Worm (Caenorhabditis elegans) whole organism, late embryonic: ENCODE results near the gene C14A6.8.

ENCODE experiments used
- T23F11.4 ChIP-seq: fragments of 200-800 bp; sonication (Bioruptor generic); optimal IDR thresholded peaks from 2 replicates; lab custom pipeline; 2018; ENCODE audit warnings: mild to moderate bottlenecking, missing genetic modification characterization, missing compliant biosample characterization
- Y22D7AL.16 ChIP-seq: sonication (generic microtip); optimal IDR thresholded peaks from 2 replicates; lab custom pipeline; 2016; ENCODE audit warnings: missing genetic modification characterization, missing compliant biosample characterization
- ahr-1 ChIP-seq: sonication (generic microtip); optimal IDR thresholded peaks from 2 replicates; lab custom pipeline; 2016; ENCODE audit warnings: missing genetic modification characterization, missing compliant biosample characterization
- ceh-14 ChIP-seq: sonication (generic microtip); optimal IDR thresholded peaks from 2 replicates; lab custom pipeline; 2016; ENCODE audit warnings: missing genotype, missing genetic modification characterization, missing compliant biosample characterization
- ceh-18 ChIP-seq: sonication (generic microtip); optimal IDR thresholded peaks from 2 replicates; lab custom pipeline; 2016; ENCODE audit warnings: missing genetic modification characterization, missing compliant biosample characterization
- ceh-19 ChIP-seq: fragments of 200-800 bp; sonication (Bioruptor generic); optimal IDR thresholded peaks from 2 replicates; lab custom pipeline; 2018; ENCODE audit warnings: mild to moderate bottlenecking, missing genetic modification characterization, missing compliant biosample characterization
- ceh-2 ChIP-seq: sonication (generic microtip); optimal IDR thresholded peaks from 2 replicates; lab custom pipeline; 2016; ENCODE audit warnings: missing genotype, missing genetic modification characterization, missing compliant biosample characterization
- ceh-30 ChIP-seq: fragments of 150-350 bp; optimal IDR thresholded peaks from 2 replicates; lab custom pipeline; 2014; ENCODE audit warnings: missing biosample characterization, missing genetic modification characterization
- ceh-31 ChIP-seq: sonication (generic microtip); optimal IDR thresholded peaks from 2 replicates; lab custom pipeline; 2016; ENCODE audit warnings: missing genetic modification characterization, missing compliant biosample characterization
- ceh-34 ChIP-seq: sonication (generic microtip); optimal IDR thresholded peaks from 2 replicates; lab custom pipeline; 2016; ENCODE audit warnings: mild to moderate bottlenecking, missing genetic modification characterization, missing compliant biosample characterization
- ceh-48 ChIP-seq: sonication (generic microtip); optimal IDR thresholded peaks from 2 replicates; lab custom pipeline; 2016; ENCODE audit warnings: missing genetic modification characterization, inconsistent platforms, missing compliant biosample characterization
- ceh-9 ChIP-seq: sonication (generic microtip); optimal IDR thresholded peaks from 2 replicates; lab custom pipeline; 2016; ENCODE audit warnings: mild to moderate bottlenecking, missing genetic modification characterization, inconsistent platforms, missing compliant biosample characterization
- che-1 ChIP-seq: sonication (generic microtip); optimal IDR thresholded peaks from 2 replicates; lab custom pipeline; 2016; ENCODE audit warnings: mild to moderate bottlenecking, missing genetic modification characterization, missing compliant biosample characterization
- dmd-4 ChIP-seq: sonication (generic microtip); optimal IDR thresholded peaks from 2 replicates; lab custom pipeline; 2016; ENCODE audit warnings: borderline replicate concordance, missing genetic modification characterization, missing compliant biosample characterization
- dve-1 ChIP-seq: sonication (generic microtip); optimal IDR thresholded peaks from 2 replicates; lab custom pipeline; 2017; ENCODE audit warnings: antibody characterized with exemption, mild to moderate bottlenecking, missing genetic modification characterization, missing compliant biosample characterization
- elt-2 ChIP-seq: sonication (generic microtip); optimal IDR thresholded peaks from 2 replicates; lab custom pipeline; 2016; ENCODE audit warnings: missing genetic modification reagents, missing genetic modification characterization, missing compliant biosample characterization
- elt-4 ChIP-seq: sonication (generic microtip); optimal IDR thresholded peaks from 2 replicates; lab custom pipeline; 2016; ENCODE audit warnings: missing genetic modification characterization, missing compliant biosample characterization
- eyg-1 ChIP-seq: sonication (generic microtip); optimal IDR thresholded peaks from 2 replicates; lab custom pipeline; 2016; ENCODE audit warnings: missing genotype, missing genetic modification characterization, missing compliant biosample characterization
- fax-1 ChIP-seq: sonication (generic microtip); optimal IDR thresholded peaks from 2 replicates; lab custom pipeline; 2016; ENCODE audit warnings: missing genotype, missing genetic modification characterization, missing compliant biosample characterization
- fkh-6 ChIP-seq: sonication (generic microtip); optimal IDR thresholded peaks from 2 replicates; lab custom pipeline; 2016; ENCODE audit warnings: missing genetic modification characterization, missing compliant biosample characterization
- hlh-8 ChIP-seq: sonication (generic microtip); optimal IDR thresholded peaks from 2 replicates; lab custom pipeline; 2016; ENCODE audit warnings: missing genotype, missing genetic modification characterization, missing compliant biosample characterization
- lin-11 ChIP-seq: fragments of 200-800 bp; sonication (Bioruptor generic); optimal IDR thresholded peaks from 2 replicates; lab custom pipeline; 2018; ENCODE audit warnings: mild to moderate bottlenecking, missing genetic modification characterization, missing compliant biosample characterization
- madf-2 ChIP-seq: sonication (generic microtip); optimal IDR thresholded peaks from 2 replicates; lab custom pipeline; 2017; ENCODE audit warnings: missing genetic modification characterization, missing compliant biosample characterization
- nfya-1 ChIP-seq: sonication (generic microtip); optimal IDR thresholded peaks from 2 replicates; lab custom pipeline; 2017; ENCODE audit warnings: missing genetic modification characterization, mild to moderate bottlenecking, missing compliant biosample characterization, antibody characterized with exemption, moderate library complexity
- odd-2 ChIP-seq: sonication (generic microtip); optimal IDR thresholded peaks from 2 replicates; lab custom pipeline; 2017; ENCODE audit warnings: antibody characterized with exemption, mild to moderate bottlenecking, missing genetic modification characterization, missing compliant biosample characterization
- pat-9 ChIP-seq: fragments of 200-800 bp; sonication (Bioruptor generic); optimal IDR thresholded peaks from 2 replicates; lab custom pipeline; 2018; ENCODE audit warnings: mild to moderate bottlenecking, missing genetic modification characterization, moderate library complexity, missing compliant biosample characterization
- pax-1 ChIP-seq: fragments of 150-350 bp; optimal IDR thresholded peaks from 2 replicates; lab custom pipeline; 2014; ENCODE audit warnings: missing biosample characterization, missing genetic modification characterization
- pha-2 ChIP-seq: sonication (generic microtip); optimal IDR thresholded peaks from 2 replicates; lab custom pipeline; 2017; ENCODE audit warnings: mild to moderate bottlenecking, missing genetic modification characterization, missing compliant biosample characterization
- pqm-1 ChIP-seq: sonication (generic microtip); optimal IDR thresholded peaks from 2 replicates; lab custom pipeline; 2016; ENCODE audit warnings: missing genetic modification characterization, missing compliant biosample characterization
- ref-2 ChIP-seq: sonication (generic microtip); optimal IDR thresholded peaks from 2 replicates; lab custom pipeline; 2016; ENCODE audit warnings: missing genetic modification characterization, missing compliant biosample characterization
- rnt-1 ChIP-seq: sonication (generic microtip); optimal IDR thresholded peaks from 2 replicates; lab custom pipeline; 2016; ENCODE audit warnings: missing genetic modification characterization, missing compliant biosample characterization
- sdc-2 ChIP-seq: sonication (generic microtip); optimal IDR thresholded peaks from 2 replicates; lab custom pipeline; 2016; ENCODE audit warnings: missing genotype, missing genetic modification characterization, missing compliant biosample characterization
- sox-2 ChIP-seq: fragments of 200-800 bp; sonication (Bioruptor generic); IDR thresholded peaks from 2 replicates; pipeline ENCODE4 v1.3.6; 2022; ENCODE audit warnings: missing genetic modification reagents, missing genetic modification characterization, missing compliant biosample characterization
- sox-4 ChIP-seq: sonication (generic microtip); optimal IDR thresholded peaks from 2 replicates; lab custom pipeline; 2017; ENCODE audit warnings: mild to moderate bottlenecking, missing genetic modification characterization, inconsistent platforms, missing compliant biosample characterization
- tbx-2 ChIP-seq: sonication (generic microtip); optimal IDR thresholded peaks from 2 replicates; lab custom pipeline; 2016; ENCODE audit warnings: missing genetic modification characterization, missing compliant biosample characterization
- unc-42 ChIP-seq: sonication (generic microtip); optimal IDR thresholded peaks from 2 replicates; lab custom pipeline; 2016; ENCODE audit warnings: missing genotype, missing genetic modification characterization, missing compliant biosample characterization
- ztf-16 ChIP-seq: sonication (generic microtip); optimal IDR thresholded peaks from 2 replicates; lab custom pipeline; 2017; ENCODE audit warnings: missing genetic modification characterization, missing compliant biosample characterization

The C14A6.8 gene

DNA sequence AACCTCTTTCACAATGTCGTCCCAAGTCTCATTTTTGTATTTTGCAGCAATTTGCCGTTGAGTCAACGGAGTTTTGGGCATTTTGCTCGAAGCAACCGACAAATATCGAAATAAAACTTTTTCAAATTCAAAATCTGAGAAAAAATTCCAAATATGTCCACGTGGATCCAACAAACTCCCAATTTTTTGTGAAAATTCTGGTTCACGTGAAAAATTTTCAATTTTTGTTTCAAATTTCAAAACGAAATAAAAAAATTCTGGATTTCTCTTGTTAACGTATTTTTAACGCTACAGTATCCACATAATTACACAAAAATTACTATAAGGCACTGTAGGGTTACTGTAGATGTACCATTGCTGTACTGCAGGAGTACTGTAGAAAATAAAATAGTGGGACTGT, 10.2 kb downstream of the C14A6.8 start, which contains the start of gene C14A6.13:
TSS of gene C14A6.13 (minus strand) at position 101 of the 400 bp plus-strand sequence.
- TF ChIP-seq ceh-31 (no peak), fkh-6 (no peak), eyg-1 (no peak), dmd-4 (tag; lab: Kevin White, UChicago) (no peak), dve-1 (tag; lab: Kevin White, UChicago) (no peak), ahr-1 (tag; lab: Kevin White, UChicago) (no peak), che-1 (tag; lab: Kevin White, UChicago) (no peak), pqm-1 (no peak), sox-4 (tag; lab: Kevin White, UChicago) (no peak)

- TF ChIP-seq ztf-16 (tag; lab: Kevin White, UChicago) = no peak
- TF ChIP-seq ceh-18 (tag; lab: Kevin White, UChicago) = no peak
- no peak for TF ChIP-seq che-1 (tag; lab: Kevin White, UChicago)
- TF ChIP-seq odd-2 (tag; lab: Kevin White, UChicago) = no peak
- TF ChIP-seq hlh-8 (tag; lab: Kevin White, UChicago) = no peak
- no peak for TF ChIP-seq rnt-1 (tag; lab: Kevin White, UChicago)
- TF ChIP-seq fkh-6 = no peak
- no peak for TF ChIP-seq ceh-48 (tag; lab: Kevin White, UChicago)
- TF ChIP-seq ceh-9 (tag; lab: Kevin White, UChicago) = no peak
- TF ChIP-seq ceh-30 (tag; lab: Kevin White, UChicago) = no peak
- TF ChIP-seq elt-2 = no peak
- no peak for TF ChIP-seq pha-2 (tag; lab: Kevin White, UChicago)
- TF ChIP-seq sox-4 (tag; lab: Kevin White, UChicago) = no peak
Measured at ce11 chrV:18158172-18158571, 13.3 kb downstream of the C14A6.8 start.

ce11 chrV:18157707-18158106, 13.8 kb downstream of the C14A6.8 start, which contains the start of gene clec-48:
clec-48 (plus strand) TSS chrV:18158026.
- TF ChIP-seq ceh-14 (tag; lab: Kevin White, UChicago) (no peak), ceh-18 (tag; lab: Kevin White, UChicago) (no peak), ceh-9 (tag; lab: Kevin White, UChicago) (no peak), ztf-16 (tag; lab: Kevin White, UChicago) (no peak), fax-1 (tag; lab: Kevin White, UChicago) (no peak), dve-1 (tag; lab: Kevin White, UChicago) (no peak), elt-4 (no peak), unc-42 (tag; lab: Kevin White, UChicago) (no peak), sdc-2 (tag; lab: Kevin White, UChicago) (no peak), elt-2 (no peak), pat-9 (tag; lab: Kevin White, UChicago) (no peak), lin-11 (tag; lab: Kevin White, UChicago) (no peak)

DNA sequence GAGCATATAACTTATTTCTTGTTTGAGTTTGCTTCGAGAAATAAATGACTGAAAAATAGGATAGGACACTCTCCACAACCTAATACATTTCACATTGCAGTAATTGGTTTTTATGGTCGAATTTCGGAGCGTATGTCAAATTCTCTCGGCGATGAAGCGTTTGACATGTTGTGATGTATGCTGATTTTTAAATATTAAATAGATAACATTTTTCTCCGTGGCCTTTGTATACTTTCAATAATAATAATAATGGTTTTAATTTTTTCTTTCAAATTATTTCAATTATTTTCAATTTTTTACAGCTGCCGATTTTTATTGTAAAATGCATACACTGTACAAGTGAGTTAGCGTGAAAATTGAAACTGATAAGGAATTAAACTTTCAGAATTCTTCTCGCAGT, 25.4 kb downstream of the C14A6.8 start, which contains the start of gene C14A6.3:
TSS of gene C14A6.3 (plus strand) at position 301 of the 400 bp plus-strand sequence.
- no peak for TF ChIP-seq nfya-1 (tag; lab: Kevin White, UChicago)
- TF ChIP-seq ceh-48 (tag; lab: Kevin White, UChicago) = no peak
- no peak for TF ChIP-seq sox-2 (GFP tag; lab: Robert Waterston, UW)
- TF ChIP-seq ref-2 (tag; lab: Kevin White, UChicago) = no peak
- no peak for TF ChIP-seq pat-9 (tag; lab: Kevin White, UChicago)
- TF ChIP-seq pqm-1 = no peak
- no peak for TF ChIP-seq odd-2 (tag; lab: Kevin White, UChicago)
- TF ChIP-seq tbx-2 (tag; lab: Kevin White, UChicago) = no peak
- no peak for TF ChIP-seq ceh-2
- no peak for TF ChIP-seq ceh-19 (GFP tag; lab: Kevin White, UChicago)
- TF ChIP-seq Y22D7AL.16 = no peak
- no peak for TF ChIP-seq fkh-6
- no peak for TF ChIP-seq elt-2
- TF ChIP-seq ceh-34 = no peak
- no peak for TF ChIP-seq madf-2 (tag; lab: Kevin White, UChicago)
- TF ChIP-seq pax-1 (tag; lab: Kevin White, UChicago) = no peak
- no peak for TF ChIP-seq T23F11.4 (GFP tag; lab: Kevin White, UChicago)
